Worm (Caenorhabditis elegans) whole organism, L2 larva: ENCODE data around the gene F08F8.9.

ENCODE experiments used
- C34F6.9 ChIP-seq: fragments of 150-350 bp; optimal IDR thresholded peaks from 2 replicates; lab custom pipeline; 2014; ENCODE audit warnings: missing biosample characterization, missing genetic modification characterization
- F13H6.1 ChIP-seq: sonication (generic microtip); optimal IDR thresholded peaks from 2 replicates; lab custom pipeline; 2016; ENCODE audit warnings: missing genetic modification characterization, missing compliant biosample characterization
- R02D3.7 ChIP-seq: fragments of 150-350 bp; optimal IDR thresholded peaks from 2 replicates; lab custom pipeline; 2014; ENCODE audit warnings: missing biosample characterization, missing genetic modification characterization
- Y55F3AM.14 ChIP-seq: fragments of 200-800 bp; sonication (Bioruptor generic); optimal IDR thresholded peaks from 2 replicates; lab custom pipeline; 2018; ENCODE audit warnings: mild to moderate bottlenecking, missing genetic modification characterization, missing compliant biosample characterization
- alr-1 ChIP-seq: fragments of 150-350 bp; optimal IDR thresholded peaks from 2 replicates; lab custom pipeline; 2014; ENCODE audit warnings: missing biosample characterization, missing genetic modification characterization
- aly-2 ChIP-seq: fragments of 150-350 bp; optimal IDR thresholded peaks from 2 replicates; lab custom pipeline; 2014; ENCODE audit warnings: missing biosample characterization, missing genetic modification characterization
- ama-1 ChIP-seq: fragments of 150-350 bp; optimal IDR thresholded peaks from 2 replicates; lab custom pipeline; 2018; ENCODE audit warnings: inconsistent platforms
- ceh-16 ChIP-seq: fragments of 150-350 bp; optimal IDR thresholded peaks from 2 replicates; lab custom pipeline; 2014; ENCODE audit warnings: missing biosample characterization, missing genetic modification characterization
- ceh-82 ChIP-seq: fragments of 150-350 bp; optimal IDR thresholded peaks from 2 replicates; lab custom pipeline; 2014; ENCODE audit warnings: missing biosample characterization, missing genetic modification characterization
- crh-2 ChIP-seq: sonication (generic microtip); optimal IDR thresholded peaks from 2 replicates; lab custom pipeline; 2017; ENCODE audit warnings: missing biosample characterization, missing genetic modification characterization
- dmd-4 ChIP-seq: sonication (generic microtip); optimal IDR thresholded peaks from 2 replicates; lab custom pipeline; 2017; ENCODE audit warnings: missing biosample characterization, missing genetic modification characterization
- egl-27 ChIP-seq: sonication (generic microtip); optimal IDR thresholded peaks from 3 replicates; lab custom pipeline; 2017; ENCODE audit warnings: missing biosample characterization, missing genetic modification reagents, missing genetic modification characterization
- elt-1 ChIP-seq: fragments of 150-350 bp; optimal IDR thresholded peaks from 2 replicates; lab custom pipeline; 2014; ENCODE audit warnings: missing biosample characterization, missing genetic modification characterization
- elt-3 ChIP-seq: sonication (generic microtip); optimal IDR thresholded peaks from 2 replicates; lab custom pipeline; 2017; ENCODE audit warnings: missing biosample characterization, missing genetic modification characterization
- fos-1 ChIP-seq: fragments of 150-350 bp; optimal IDR thresholded peaks from 2 replicates; lab custom pipeline; 2014; ENCODE audit warnings: missing biosample characterization, missing genetic modification characterization
- gmeb-1 ChIP-seq: fragments of 150-350 bp; optimal IDR thresholded peaks from 2 replicates; lab custom pipeline; 2014; ENCODE audit warnings: missing biosample characterization, missing genetic modification characterization
- lin-11 ChIP-seq: fragments of 150-350 bp; sonication (generic microtip); optimal IDR thresholded peaks from 2 replicates; lab custom pipeline; 2014; ENCODE audit warnings: missing biosample characterization, missing genetic modification characterization, inconsistent platforms, mixed read lengths
- lin-13 ChIP-seq: fragments of 150-350 bp; optimal IDR thresholded peaks from 2 replicates; lab custom pipeline; 2014; ENCODE audit warnings: missing biosample characterization, missing genetic modification reagents, missing genetic modification characterization
- lin-39 ChIP-seq: fragments of 150-350 bp; optimal IDR thresholded peaks from 2 replicates; lab custom pipeline; 2014; ENCODE audit warnings: missing biosample characterization, missing genetic modification reagents, missing genetic modification characterization
- lsy-2 ChIP-seq, 2 experiments: fragments of 150-350 bp in 1 of 2; sonication (generic microtip) in 1 of 2; optimal IDR thresholded peaks; 2 replicates each; lab custom pipeline; 2014 to 2017; ENCODE audit warnings: missing biosample characterization in 2 of 2, missing genetic modification characterization in 2 of 2
- mab-5 ChIP-seq: fragments of 150-350 bp; optimal IDR thresholded peaks from 2 replicates; lab custom pipeline; 2014; ENCODE audit warnings: missing biosample characterization, missing genetic modification characterization
- mbf-1 ChIP-seq: sonication (generic microtip); optimal IDR thresholded peaks from 2 replicates; lab custom pipeline; 2017; ENCODE audit warnings: missing biosample characterization, missing genetic modification characterization
- mdl-1 ChIP-seq, 2 experiments: fragments of 150-350 bp in 1 of 2; sonication (generic microtip) in 1 of 2; optimal IDR thresholded peaks; 2 replicates each; lab custom pipeline; 2017; ENCODE audit warnings: missing biosample characterization in 2 of 2, missing genetic modification characterization in 2 of 2
- nhr-10 ChIP-seq: sonication (generic microtip); optimal IDR thresholded peaks from 2 replicates; lab custom pipeline; 2017; ENCODE audit warnings: missing biosample characterization, missing genetic modification characterization
- nhr-11 ChIP-seq: fragments of 150-350 bp; optimal IDR thresholded peaks from 2 replicates; lab custom pipeline; 2014; ENCODE audit warnings: missing biosample characterization, missing genetic modification characterization
- nhr-12 ChIP-seq: fragments of 150-350 bp; optimal IDR thresholded peaks from 2 replicates; lab custom pipeline; 2014; ENCODE audit warnings: missing biosample characterization, missing genetic modification characterization
- nhr-129 ChIP-seq: fragments of 150-350 bp; optimal IDR thresholded peaks from 2 replicates; lab custom pipeline; 2014; ENCODE audit warnings: missing biosample characterization, missing genetic modification characterization
- nhr-21 ChIP-seq: fragments of 150-350 bp; optimal IDR thresholded peaks from 2 replicates; lab custom pipeline; 2014; ENCODE audit warnings: missing biosample characterization, missing genetic modification characterization
- nhr-23 ChIP-seq: fragments of 150-350 bp; optimal IDR thresholded peaks from 2 replicates; lab custom pipeline; 2014; ENCODE audit warnings: missing biosample characterization, missing genetic modification reagents, missing genetic modification characterization
- nhr-237 ChIP-seq: fragments of 150-350 bp; optimal IDR thresholded peaks from 2 replicates; lab custom pipeline; 2014; ENCODE audit warnings: missing biosample characterization, missing genetic modification characterization
- nhr-25 ChIP-seq: fragments of 150-350 bp; sonication (generic microtip); optimal IDR thresholded peaks from 3 replicates; lab custom pipeline; 2014; ENCODE audit warnings: missing biosample characterization, missing genetic modification characterization
- nhr-6 ChIP-seq: fragments of 150-350 bp; optimal IDR thresholded peaks from 2 replicates; lab custom pipeline; 2014; ENCODE audit warnings: missing biosample characterization, missing genetic modification characterization
- nhr-77 ChIP-seq: fragments of 150-350 bp; optimal IDR thresholded peaks from 2 replicates; lab custom pipeline; 2014; ENCODE audit warnings: missing biosample characterization, missing genetic modification characterization
- peb-1 ChIP-seq: fragments of 150-350 bp; optimal IDR thresholded peaks from 2 replicates; lab custom pipeline; 2014; ENCODE audit warnings: missing biosample characterization, missing genetic modification characterization
- sem-4 ChIP-seq: fragments of 150-350 bp; optimal IDR thresholded peaks from 2 replicates; lab custom pipeline; 2014; ENCODE audit warnings: missing biosample characterization, missing genetic modification reagents, missing genetic modification characterization
- skn-1 ChIP-seq: sonication (generic microtip); optimal IDR thresholded peaks from 2 replicates; lab custom pipeline; 2017; ENCODE audit warnings: missing biosample characterization, missing genetic modification characterization
- sma-3 ChIP-seq: sonication (generic microtip); optimal IDR thresholded peaks from 2 replicates; lab custom pipeline; 2016; ENCODE audit warnings: missing genetic modification reagents, missing genetic modification characterization, missing compliant biosample characterization
- sma-9 ChIP-seq, 2 experiments: fragments of 150-350 bp in 1 of 2; sonication (generic microtip) in 1 of 2; optimal IDR thresholded peaks; 2 replicates each; lab custom pipeline; 2014 to 2016; ENCODE audit warnings: missing genetic modification characterization in 2 of 2, mild to moderate bottlenecking in 1 of 2, missing biosample characterization in 1 of 2, missing compliant biosample characterization in 1 of 2, missing genetic modification reagents in 1 of 2, moderate library complexity in 1 of 2
- snpc-4 ChIP-seq: fragments of 150-350 bp; optimal IDR thresholded peaks from 2 replicates; lab custom pipeline; 2014; ENCODE audit warnings: missing biosample characterization, missing genetic modification characterization
- unc-39 ChIP-seq: fragments of 150-350 bp; optimal IDR thresholded peaks from 2 replicates; lab custom pipeline; 2014; ENCODE audit warnings: missing biosample characterization, missing genetic modification characterization
- unc-55 ChIP-seq: fragments of 150-350 bp; sonication (generic microtip); optimal IDR thresholded peaks from 3 replicates; lab custom pipeline; 2014; ENCODE audit warnings: missing biosample characterization, missing genetic modification reagents, missing genetic modification characterization
- unc-62 ChIP-seq: fragments of 150-350 bp; optimal IDR thresholded peaks from 2 replicates; lab custom pipeline; 2014; ENCODE audit warnings: missing biosample characterization, missing genetic modification reagents, missing genetic modification characterization
- zag-1 ChIP-seq: fragments of 150-350 bp; optimal IDR thresholded peaks from 2 replicates; lab custom pipeline; 2014; ENCODE audit warnings: missing biosample characterization, missing genetic modification characterization
- ztf-1 ChIP-seq: fragments of 200-800 bp; sonication (Bioruptor generic); conservative IDR thresholded peaks from 2 replicates; pipeline ENCODE4 v1.3.6; 2022; ENCODE audit warnings: missing genetic modification characterization, missing compliant biosample characterization
- ztf-11 ChIP-seq: sonication (generic microtip); optimal IDR thresholded peaks from 2 replicates; lab custom pipeline; 2017; ENCODE audit warnings: missing biosample characterization, missing genetic modification characterization
- ztf-4 ChIP-seq: fragments of 150-350 bp; optimal IDR thresholded peaks from 2 replicates; lab custom pipeline; 2014; ENCODE audit warnings: missing biosample characterization, missing genetic modification characterization

Gene F08F8.9

ce11 chrIII:7376143-7376802 is 22.5 kb upstream of the F08F8.9 start (continued):
- TF ChIP-seq C34F6.9 = peak; percentile 82
- TF ChIP-seq, all 48 proteins: peak for 25

DNA sequence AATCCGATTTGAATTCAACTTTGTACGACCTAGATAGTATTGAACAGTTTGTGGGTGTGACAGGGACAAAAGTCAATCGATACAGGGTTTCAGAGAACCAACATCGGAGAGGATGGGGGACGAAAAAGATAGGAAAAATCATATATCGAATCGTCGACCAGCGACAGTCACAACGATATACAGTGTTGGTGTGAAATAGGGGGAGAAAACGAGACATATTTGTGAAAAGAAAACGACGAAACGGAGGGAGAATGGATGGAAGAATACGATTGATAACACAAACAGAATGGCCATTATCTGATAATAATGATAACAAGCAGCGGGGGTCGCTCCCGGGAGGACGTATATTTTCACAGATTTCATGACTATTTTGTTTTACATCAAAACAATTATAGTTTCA is 21.7 kb upstream of the F08F8.9 start:
- no peak for TF ChIP-seq snpc-4 (tag; lab: Kevin White, UChicago)
- no peak for TF ChIP-seq alr-1 (tag; lab: Kevin White, UChicago)
- TF ChIP-seq elt-3 (tag; lab: Kevin White, UChicago) = no peak
- TF ChIP-seq aly-2 = no peak
- TF ChIP-seq unc-62 (GFP tag; lab: Kevin White, UChicago) = no peak
- TF ChIP-seq lsy-2 (tag; optimal IDR thresholded peaks at IDR 0.05; lab: Kevin White, UChicago) = no peak
- TF ChIP-seq dmd-4 (tag; lab: Kevin White, UChicago) = no peak
- no peak for TF ChIP-seq ztf-11 (tag; lab: Kevin White, UChicago)
- TF ChIP-seq mdl-1 (tag; optimal IDR thresholded peaks at IDR 0.05; lab: Kevin White, UChicago) = no peak
- peak; percentile 9 for TF ChIP-seq sma-9 (GFP tag; optimal IDR thresholded peaks at IDR 0.05; lab: Kevin White, UChicago)
- TF ChIP-seq sma-9 (tag; optimal IDR thresholded peaks at IDR 0.05; lab: Kevin White, UChicago) = no peak
- peak; percentile 30 for TF ChIP-seq nhr-21 (tag; lab: Kevin White, UChicago)
- no peak for TF ChIP-seq mab-5
- TF ChIP-seq lin-39 (tag; lab: Kevin White, UChicago) = no peak
- no peak for TF ChIP-seq mbf-1 (tag; lab: Kevin White, UChicago)
- TF ChIP-seq Y55F3AM.14 (GFP tag; lab: Kevin White, UChicago) = no peak
- no peak for TF ChIP-seq nhr-237 (tag; lab: Kevin White, UChicago)
- peak; percentile 88 for TF ChIP-seq fos-1 (tag; lab: Kevin White, UChicago)
- no peak for TF ChIP-seq lin-11
- TF ChIP-seq skn-1 (tag; lab: Kevin White, UChicago) = no peak
- no peak for TF ChIP-seq nhr-23 (tag; lab: Kevin White, UChicago)
- no peak for TF ChIP-seq ztf-1 (GFP tag; lab: Robert Waterston, UW)
- TF ChIP-seq sma-3 = peak; percentile 52
- TF ChIP-seq nhr-11 (tag; lab: Kevin White, UChicago) = no peak
- TF ChIP-seq zag-1 (tag; lab: Kevin White, UChicago) = no peak
- no peak for TF ChIP-seq nhr-25 (tag; lab: Kevin White, UChicago)
- peak; percentile 7 for TF ChIP-seq ama-1 (lab: Kevin White, UChicago)
- TF ChIP-seq nhr-129 (tag; lab: Kevin White, UChicago) = peak; percentile 39
- no peak for TF ChIP-seq gmeb-1 (tag; lab: Kevin White, UChicago)
- no peak for TF ChIP-seq egl-27
- no peak for TF ChIP-seq ceh-82 (tag; lab: Kevin White, UChicago)
- TF ChIP-seq ztf-4 (tag; lab: Kevin White, UChicago) = no peak
- no peak for TF ChIP-seq nhr-10
- TF ChIP-seq crh-2 (tag; lab: Kevin White, UChicago) = peak; percentile 24
- no peak for TF ChIP-seq peb-1 (tag; lab: Kevin White, UChicago)
- no peak for TF ChIP-seq nhr-77 (tag; lab: Kevin White, UChicago)
- TF ChIP-seq nhr-6 (tag; lab: Kevin White, UChicago) = no peak
- TF ChIP-seq F13H6.1 (tag; lab: Kevin White, UChicago) = no peak
- TF ChIP-seq elt-1 (tag; lab: Kevin White, UChicago) = no peak
- TF ChIP-seq ceh-16 = no peak
- TF ChIP-seq R02D3.7 = no peak
- no peak for TF ChIP-seq nhr-12 (tag; lab: Kevin White, UChicago)
- no peak for TF ChIP-seq unc-55 (GFP tag; lab: Kevin White, UChicago)
- no peak for TF ChIP-seq lin-13
- no peak for TF ChIP-seq unc-39 (tag; lab: Kevin White, UChicago)
- no peak for TF ChIP-seq sem-4
- no peak for TF ChIP-seq C34F6.9
